Fruit fly (Drosophila melanogaster) whole organism, pupa: ENCODE data around the gene unc-4.

ENCODE experiments used
- CG13204 ChIP-seq: fragments of 200-800 bp; sonication (Bioruptor generic); optimal IDR thresholded peaks from 2 replicates; lab custom pipeline; 2018; ENCODE audit warnings: missing biosample characterization, mild to moderate bottlenecking, missing genetic modification characterization, moderate library complexity
- rn ChIP-seq: fragments of 200-800 bp; sonication (Bioruptor generic); IDR thresholded peaks from 2 replicates; pipeline ENCODE4 v1.3.6; 2022; ENCODE audit warnings: missing biosample characterization, missing genetic modification characterization

DNA sequence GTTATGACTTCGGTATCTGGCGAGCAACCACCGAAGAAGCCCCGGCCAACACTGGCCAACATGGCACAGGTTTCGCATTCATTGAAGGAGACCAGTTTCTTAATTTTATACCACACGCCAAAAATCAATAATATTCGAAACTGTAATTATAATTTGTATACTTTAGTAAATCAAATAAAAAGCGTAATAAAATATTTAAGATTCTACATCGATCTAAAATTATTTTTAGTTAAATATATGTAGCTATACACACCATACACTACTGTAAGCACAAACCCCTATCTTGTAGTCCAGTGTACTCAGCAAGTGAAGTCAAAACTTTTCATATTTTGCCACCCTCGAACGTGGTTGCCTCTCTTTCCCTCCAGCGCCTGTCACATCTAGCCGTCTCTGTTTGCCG lies 13.7 kb downstream of the unc-4 start:
- TF ChIP-seq CG13204 (GFP tag; lab: Kevin White, UChicago), result no peak
- TF ChIP-seq rn (GFP tag; lab: Robert Waterston, UW), result no peak
